Worm (Caenorhabditis elegans) whole organism, late embryonic: ENCODE results near the gene irld-7.

Experiments
- F13H6.1 ChIP-seq: sonication (generic microtip); optimal IDR thresholded peaks from 2 replicates; lab custom pipeline; 2016; ENCODE audit warnings: missing genetic modification characterization, missing compliant biosample characterization
- T23F11.4 ChIP-seq: fragments of 200-800 bp; sonication (Bioruptor generic); optimal IDR thresholded peaks from 2 replicates; lab custom pipeline; 2018; ENCODE audit warnings: mild to moderate bottlenecking, missing genetic modification characterization, missing compliant biosample characterization
- Y22D7AL.16 ChIP-seq: sonication (generic microtip); optimal IDR thresholded peaks from 2 replicates; lab custom pipeline; 2016; ENCODE audit warnings: missing genetic modification characterization, missing compliant biosample characterization
- ceh-18 ChIP-seq: sonication (generic microtip); optimal IDR thresholded peaks from 2 replicates; lab custom pipeline; 2016; ENCODE audit warnings: missing genetic modification characterization, missing compliant biosample characterization
- ceh-19 ChIP-seq: fragments of 200-800 bp; sonication (Bioruptor generic); optimal IDR thresholded peaks from 2 replicates; lab custom pipeline; 2018; ENCODE audit warnings: mild to moderate bottlenecking, missing genetic modification characterization, missing compliant biosample characterization
- ceh-22 ChIP-seq: sonication (generic microtip); optimal IDR thresholded peaks from 2 replicates; lab custom pipeline; 2017; ENCODE audit warnings: missing biosample characterization, missing genetic modification characterization
- ceh-24 ChIP-seq: sonication (generic microtip); optimal IDR thresholded peaks from 2 replicates; lab custom pipeline; 2016; ENCODE audit warnings: mild to moderate bottlenecking, missing genetic modification characterization, missing compliant biosample characterization
- ceh-30 ChIP-seq: fragments of 150-350 bp; optimal IDR thresholded peaks from 2 replicates; lab custom pipeline; 2014; ENCODE audit warnings: missing biosample characterization, missing genetic modification characterization
- ceh-31 ChIP-seq: sonication (generic microtip); optimal IDR thresholded peaks from 2 replicates; lab custom pipeline; 2016; ENCODE audit warnings: missing genetic modification characterization, missing compliant biosample characterization
- ceh-34 ChIP-seq: sonication (generic microtip); optimal IDR thresholded peaks from 2 replicates; lab custom pipeline; 2016; ENCODE audit warnings: mild to moderate bottlenecking, missing genetic modification characterization, missing compliant biosample characterization
- ceh-45 ChIP-seq: fragments of 200-800 bp; sonication (Bioruptor generic); IDR thresholded peaks from 2 replicates; pipeline ENCODE4 v1.3.6; 2022; ENCODE audit warnings: missing genetic modification reagents, missing genetic modification characterization, missing compliant biosample characterization
- ceh-48 ChIP-seq: sonication (generic microtip); optimal IDR thresholded peaks from 2 replicates; lab custom pipeline; 2016; ENCODE audit warnings: missing genetic modification characterization, inconsistent platforms, missing compliant biosample characterization
- ceh-6 ChIP-seq: fragments of 200-800 bp; sonication (Bioruptor generic); optimal IDR thresholded peaks from 2 replicates; lab custom pipeline; 2018; ENCODE audit warnings: mild to moderate bottlenecking, missing genetic modification characterization, missing compliant biosample characterization
- ceh-9 ChIP-seq: sonication (generic microtip); optimal IDR thresholded peaks from 2 replicates; lab custom pipeline; 2016; ENCODE audit warnings: mild to moderate bottlenecking, missing genetic modification characterization, inconsistent platforms, missing compliant biosample characterization
- dmd-4 ChIP-seq: sonication (generic microtip); optimal IDR thresholded peaks from 2 replicates; lab custom pipeline; 2016; ENCODE audit warnings: borderline replicate concordance, missing genetic modification characterization, missing compliant biosample characterization
- dve-1 ChIP-seq: sonication (generic microtip); optimal IDR thresholded peaks from 2 replicates; lab custom pipeline; 2017; ENCODE audit warnings: antibody characterized with exemption, mild to moderate bottlenecking, missing genetic modification characterization, missing compliant biosample characterization
- elt-2 ChIP-seq: sonication (generic microtip); optimal IDR thresholded peaks from 2 replicates; lab custom pipeline; 2016; ENCODE audit warnings: missing genetic modification reagents, missing genetic modification characterization, missing compliant biosample characterization
- ets-4 ChIP-seq: sonication (generic microtip); optimal IDR thresholded peaks from 2 replicates; lab custom pipeline; 2016; ENCODE audit warnings: missing genetic modification characterization, missing compliant biosample characterization
- eyg-1 ChIP-seq: sonication (generic microtip); optimal IDR thresholded peaks from 2 replicates; lab custom pipeline; 2016; ENCODE audit warnings: missing genotype, missing genetic modification characterization, missing compliant biosample characterization
- fkh-10 ChIP-seq: fragments of 150-350 bp; optimal IDR thresholded peaks from 2 replicates; lab custom pipeline; 2014; ENCODE audit warnings: missing biosample characterization, missing genetic modification reagents, missing genetic modification characterization
- hlh-13 ChIP-seq: fragments of 200-800 bp; sonication (Bioruptor generic); optimal IDR thresholded peaks from 2 replicates; lab custom pipeline; 2018; ENCODE audit warnings: mild to moderate bottlenecking, missing genetic modification characterization, missing compliant biosample characterization
- hlh-6 ChIP-seq: sonication (generic microtip); optimal IDR thresholded peaks from 2 replicates; lab custom pipeline; 2016; ENCODE audit warnings: missing genotype, missing genetic modification characterization, missing compliant biosample characterization
- lin-11 ChIP-seq: fragments of 200-800 bp; sonication (Bioruptor generic); optimal IDR thresholded peaks from 2 replicates; lab custom pipeline; 2018; ENCODE audit warnings: mild to moderate bottlenecking, missing genetic modification characterization, missing compliant biosample characterization
- mec-3 ChIP-seq: sonication (generic microtip); optimal IDR thresholded peaks from 2 replicates; lab custom pipeline; 2016; ENCODE audit warnings: borderline replicate concordance, missing genetic modification characterization, missing compliant biosample characterization
- nfya-1 ChIP-seq: sonication (generic microtip); optimal IDR thresholded peaks from 2 replicates; lab custom pipeline; 2017; ENCODE audit warnings: missing genetic modification characterization, mild to moderate bottlenecking, missing compliant biosample characterization, antibody characterized with exemption, moderate library complexity
- odd-2 ChIP-seq: sonication (generic microtip); optimal IDR thresholded peaks from 2 replicates; lab custom pipeline; 2017; ENCODE audit warnings: antibody characterized with exemption, mild to moderate bottlenecking, missing genetic modification characterization, missing compliant biosample characterization
- pax-1 ChIP-seq: fragments of 150-350 bp; optimal IDR thresholded peaks from 2 replicates; lab custom pipeline; 2014; ENCODE audit warnings: missing biosample characterization, missing genetic modification characterization
- pqm-1 ChIP-seq: sonication (generic microtip); optimal IDR thresholded peaks from 2 replicates; lab custom pipeline; 2016; ENCODE audit warnings: missing genetic modification characterization, missing compliant biosample characterization
- pros-1 ChIP-seq: fragments of 150-350 bp; optimal IDR thresholded peaks from 2 replicates; lab custom pipeline; 2014; ENCODE audit warnings: missing biosample characterization, missing genetic modification reagents, missing genetic modification characterization
- ref-2 ChIP-seq: sonication (generic microtip); optimal IDR thresholded peaks from 2 replicates; lab custom pipeline; 2016; ENCODE audit warnings: missing genetic modification characterization, missing compliant biosample characterization
- rnt-1 ChIP-seq: sonication (generic microtip); optimal IDR thresholded peaks from 2 replicates; lab custom pipeline; 2016; ENCODE audit warnings: missing genetic modification characterization, missing compliant biosample characterization
- sdc-2 ChIP-seq: sonication (generic microtip); optimal IDR thresholded peaks from 2 replicates; lab custom pipeline; 2016; ENCODE audit warnings: missing genotype, missing genetic modification characterization, missing compliant biosample characterization
- syd-9 ChIP-seq: sonication (generic microtip); optimal IDR thresholded peaks from 2 replicates; lab custom pipeline; 2016; ENCODE audit warnings: mild to moderate bottlenecking, missing genetic modification characterization, moderate library complexity, missing compliant biosample characterization
- tbx-2 ChIP-seq: sonication (generic microtip); optimal IDR thresholded peaks from 2 replicates; lab custom pipeline; 2016; ENCODE audit warnings: missing genetic modification characterization, missing compliant biosample characterization
- tbx-7 ChIP-seq: sonication (generic microtip); optimal IDR thresholded peaks from 2 replicates; lab custom pipeline; 2016; ENCODE audit warnings: missing genotype, missing genetic modification characterization, missing compliant biosample characterization
- unc-3 ChIP-seq, 2 experiments: fragments of 200-800 bp in 1 of 2; sonication (Bioruptor generic) in 1 of 2; sonication (generic microtip) in 1 of 2; conservative IDR thresholded peaks in 1 of 2; optimal IDR thresholded peaks in 1 of 2; 2 replicates each; pipeline versions ENCODE4 v1.3.6 to Lab custom; 2016 to 2022; ENCODE audit warnings: missing compliant biosample characterization in 2 of 2, missing genetic modification characterization in 2 of 2, missing genetic modification reagents in 1 of 2
- unc-42 ChIP-seq: sonication (generic microtip); optimal IDR thresholded peaks from 2 replicates; lab custom pipeline; 2016; ENCODE audit warnings: missing genotype, missing genetic modification characterization, missing compliant biosample characterization
- unc-55 ChIP-seq: sonication (generic microtip); optimal IDR thresholded peaks from 2 replicates; lab custom pipeline; 2017; ENCODE audit warnings: missing biosample characterization, missing genetic modification reagents, missing genetic modification characterization
- unc-86 ChIP-seq: sonication (generic microtip); optimal IDR thresholded peaks from 2 replicates; lab custom pipeline; 2016; ENCODE audit warnings: missing genetic modification characterization, missing compliant biosample characterization
- zip-5 ChIP-seq: sonication (generic microtip); optimal IDR thresholded peaks from 2 replicates; lab custom pipeline; 2016; ENCODE audit warnings: missing genetic modification characterization, missing compliant biosample characterization
- ztf-16 ChIP-seq: sonication (generic microtip); optimal IDR thresholded peaks from 2 replicates; lab custom pipeline; 2017; ENCODE audit warnings: missing genetic modification characterization, missing compliant biosample characterization

The irld-7 gene

ce11 chrIV:6574343-6574742 lies 15.8 kb upstream of the irld-7 start:
- TF ChIP-seq Y22D7AL.16 (no peak), ceh-34 (tag; lab: Kevin White, UChicago) (no peak), ceh-9 (tag; lab: Kevin White, UChicago) (no peak), unc-55 (GFP tag; lab: Kevin White, UChicago) (peak; percentile 71), dmd-4 (tag; lab: Kevin White, UChicago) (no peak), nfya-1 (tag; lab: Kevin White, UChicago) (peak; percentile 37), fkh-10 (GFP tag; lab: Kevin White, UChicago) (no peak), ceh-19 (GFP tag; lab: Kevin White, UChicago) (no peak), mec-3 (no peak), tbx-2 (no peak)

ce11 chrIV:6575959-6576727 lies 14.0 kb upstream of the irld-7 start:
- TF ChIP-seq syd-9 (no peak), ceh-48 (tag; lab: Kevin White, UChicago) (no peak), elt-2 (tag; lab: Kevin White, UChicago) (no peak), tbx-7 (tag; lab: Kevin White, UChicago) (no peak), lin-11 (tag; lab: Kevin White, UChicago) (peak; percentile 9), dmd-4 (tag; lab: Kevin White, UChicago) (no peak), dve-1 (tag; lab: Kevin White, UChicago) (peak; percentile 59), unc-86 (tag; lab: Kevin White, UChicago) (no peak), ceh-45 (GFP tag; lab: Robert Waterston, UW) (no peak), hlh-13 (no peak)

ce11 chrIV:6576728-6577101 lies 13.4 kb upstream of the irld-7 start:
- TF ChIP-seq rnt-1 (tag; lab: Kevin White, UChicago): peak; percentile 86
- peak; percentile 17 for TF ChIP-seq ceh-18 (tag; lab: Kevin White, UChicago)
- no peak for TF ChIP-seq ztf-16
- TF ChIP-seq lin-11 (tag; lab: Kevin White, UChicago): no peak
- TF ChIP-seq unc-55 (GFP tag; lab: Kevin White, UChicago): peak; percentile 15
- no peak for TF ChIP-seq tbx-7 (tag; lab: Kevin White, UChicago)
- peak; percentile 25 for TF ChIP-seq F13H6.1 (tag; lab: Kevin White, UChicago)
- TF ChIP-seq pax-1 (tag; lab: Kevin White, UChicago): peak; percentile 50
- peak; percentile 54 for TF ChIP-seq tbx-2
- peak; percentile 70 for TF ChIP-seq ceh-31 (tag; lab: Kevin White, UChicago)
- peak; percentile 32 for TF ChIP-seq pros-1 (tag; lab: Kevin White, UChicago)
- TF ChIP-seq ceh-30 (tag; lab: Kevin White, UChicago): peak; percentile 23
- peak; percentile 57 for TF ChIP-seq nfya-1 (tag; lab: Kevin White, UChicago)
- peak; percentile 55 for TF ChIP-seq ceh-34 (tag; lab: Kevin White, UChicago)
- peak; percentile 39 for TF ChIP-seq ref-2 (tag; lab: Kevin White, UChicago)
- no peak for TF ChIP-seq unc-3 (GFP tag; conservative IDR thresholded peaks at IDR 0.05; lab: Robert Waterston, UW)
- TF ChIP-seq unc-3 (tag; optimal IDR thresholded peaks at IDR 0.05; lab: Kevin White, UChicago): no peak
- peak; percentile 29 for TF ChIP-seq ceh-22 (tag; lab: Kevin White, UChicago)
- TF ChIP-seq ets-4 (tag; lab: Kevin White, UChicago): peak; percentile 50

ce11 chrIV:6577914-6578313 lies 12.2 kb upstream of the irld-7 start, which contains the start of gene C43G2.3:
C43G2.3 (plus strand) TSS chrIV:6578214.
- TF ChIP-seq pros-1 (tag; lab: Kevin White, UChicago) (no peak), T23F11.4 (GFP tag; lab: Kevin White, UChicago) (no peak), sdc-2 (tag; lab: Kevin White, UChicago) (no peak), odd-2 (tag; lab: Kevin White, UChicago) (no peak), ceh-34 (tag; lab: Kevin White, UChicago) (no peak), hlh-13 (no peak), pqm-1 (no peak), eyg-1 (tag; lab: Kevin White, UChicago) (no peak), unc-42 (tag; lab: Kevin White, UChicago) (no peak), zip-5 (tag; lab: Kevin White, UChicago) (no peak), hlh-6 (tag; lab: Kevin White, UChicago) (no peak), mec-3 (no peak), dve-1 (tag; lab: Kevin White, UChicago) (no peak), ceh-24 (no peak), ceh-6 (no peak)
